Worm (Caenorhabditis elegans): Measurements from ENCODE around the gene kup-1.
A peak's percentile ranks its signal among the peaks of the same experiment; 100 is the strongest.

The kup-1 gene

DNA sequence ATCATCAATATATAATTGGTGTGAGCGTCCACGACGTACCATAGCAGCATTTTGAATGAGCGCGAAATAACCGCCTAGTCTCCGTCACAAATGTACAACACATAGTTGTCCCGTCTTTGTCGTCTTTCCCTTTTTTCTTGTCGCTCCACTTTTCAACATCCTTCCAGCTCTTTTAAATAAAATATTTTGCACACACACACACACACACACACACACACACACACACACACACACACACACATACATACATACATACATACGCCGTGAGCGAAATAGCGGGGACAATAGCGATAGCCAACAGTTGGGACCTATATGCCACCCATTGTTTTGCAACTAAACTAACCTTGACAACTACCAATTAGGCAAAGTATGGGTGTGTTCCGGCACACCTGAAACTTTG, 2.4 kb downstream of the kup-1 start:
- peak; percentile 4; the same call in 1 of the 2 replicates for TF ChIP-seq sox-2 (GFP tag; IDR thresholded peaks at IDR 0.05)
- no peak for TF ChIP-seq nhr-11 (tag; optimal IDR thresholded peaks at IDR 0.05)

DNA sequence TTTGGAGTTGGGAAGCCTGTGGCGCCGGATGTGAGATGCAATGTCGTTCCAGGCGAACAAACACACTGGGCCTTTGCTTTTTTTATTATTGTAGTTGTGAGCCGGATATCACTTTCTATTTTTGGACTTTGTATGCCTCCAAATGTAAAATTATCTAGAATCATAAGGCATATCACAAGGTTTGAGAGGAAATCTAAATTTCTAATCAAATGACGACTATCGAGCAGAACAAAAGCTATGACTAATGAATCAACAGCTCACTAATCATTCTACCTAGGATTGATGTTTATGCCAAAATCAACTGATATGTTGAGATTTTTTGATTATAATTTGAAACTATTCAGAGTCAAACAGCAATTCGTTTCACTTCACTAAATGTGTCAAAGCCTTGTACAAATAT, 2.8 kb downstream of the kup-1 start:
- TF ChIP-seq ceh-31 (tag; optimal IDR thresholded peaks at IDR 0.05), result no peak
- no peak for TF ChIP-seq ceh-19 (GFP tag; optimal IDR thresholded peaks at IDR 0.05)
- TF ChIP-seq ceh-34 (tag; optimal IDR thresholded peaks at IDR 0.05), result no peak
- TF ChIP-seq ceh-24 (tag; optimal IDR thresholded peaks at IDR 0.05), result no peak
- TF ChIP-seq fkh-6 (tag; optimal IDR thresholded peaks at IDR 0.05), result no peak
- no peak for TF ChIP-seq madf-2 (tag; optimal IDR thresholded peaks at IDR 0.05)
- TF ChIP-seq ceh-2 (tag; optimal IDR thresholded peaks at IDR 0.05), result no peak
- TF ChIP-seq unc-42 (tag; optimal IDR thresholded peaks at IDR 0.05), result no peak
- no peak for TF ChIP-seq ets-4 (tag; optimal IDR thresholded peaks at IDR 0.05)
- no peak for TF ChIP-seq pha-4 (tag; optimal IDR thresholded peaks at IDR 0.05)
- no peak for TF ChIP-seq tbx-7 (tag; optimal IDR thresholded peaks at IDR 0.05)
- TF ChIP-seq ceh-9 (tag; optimal IDR thresholded peaks at IDR 0.05), result no peak
- no peak for TF ChIP-seq ahr-1 (tag; optimal IDR thresholded peaks at IDR 0.05)
- no peak for TF ChIP-seq lim-6 (tag; optimal IDR thresholded peaks at IDR 0.05)
- TF ChIP-seq C08G9.2 (tag; optimal IDR thresholded peaks at IDR 0.05), result no peak
- TF ChIP-seq eyg-1 (tag; optimal IDR thresholded peaks at IDR 0.05), result no peak
- no peak for TF ChIP-seq sdc-2 (tag; optimal IDR thresholded peaks at IDR 0.05)

- TF ChIP-seq sox-2 (GFP tag; IDR thresholded peaks at IDR 0.05) (peak; percentile 18; the same call in 1 of the 2 replicates), ref-2 (tag; optimal IDR thresholded peaks at IDR 0.05) (no peak), ceh-31 (tag; optimal IDR thresholded peaks at IDR 0.05) (peak; percentile 20), unc-42 (tag; optimal IDR thresholded peaks at IDR 0.05) (peak; percentile 23), madf-2 (tag; optimal IDR thresholded peaks at IDR 0.05) (no peak)
These were observed 4.5 kb downstream of the kup-1 start for ce11 chrV:12036129-12036528.

DNA sequence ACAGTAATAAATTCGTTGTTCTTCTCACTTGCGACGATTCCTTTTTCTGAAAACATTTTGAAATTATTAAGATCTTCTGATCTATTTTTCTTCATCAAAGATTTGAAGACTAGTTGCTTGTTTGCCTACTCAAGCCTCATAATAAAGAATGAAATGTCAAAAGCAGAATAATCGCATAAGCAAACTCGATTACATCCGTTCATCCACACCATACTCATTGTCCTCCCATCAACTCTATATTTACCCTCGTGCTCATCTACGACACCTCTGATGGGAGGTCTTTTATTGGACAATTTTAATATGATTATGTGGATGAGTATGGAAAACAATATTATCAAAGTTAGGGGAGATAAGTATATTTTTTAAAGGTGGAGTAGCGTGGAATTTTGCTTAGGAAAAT, 6.8 kb downstream of the kup-1 start:
- TF ChIP-seq unc-42 (tag; optimal IDR thresholded peaks at IDR 0.05) (peak; percentile 62), elt-4 (tag; optimal IDR thresholded peaks at IDR 0.05) (no peak), pag-3 (tag; optimal IDR thresholded peaks at IDR 0.05; ENCODE audit: borderline replicate concordance) (no peak), hlh-6 (tag; optimal IDR thresholded peaks at IDR 0.05) (no peak), nhr-232 (tag; optimal IDR thresholded peaks at IDR 0.05) (no peak)

DNA sequence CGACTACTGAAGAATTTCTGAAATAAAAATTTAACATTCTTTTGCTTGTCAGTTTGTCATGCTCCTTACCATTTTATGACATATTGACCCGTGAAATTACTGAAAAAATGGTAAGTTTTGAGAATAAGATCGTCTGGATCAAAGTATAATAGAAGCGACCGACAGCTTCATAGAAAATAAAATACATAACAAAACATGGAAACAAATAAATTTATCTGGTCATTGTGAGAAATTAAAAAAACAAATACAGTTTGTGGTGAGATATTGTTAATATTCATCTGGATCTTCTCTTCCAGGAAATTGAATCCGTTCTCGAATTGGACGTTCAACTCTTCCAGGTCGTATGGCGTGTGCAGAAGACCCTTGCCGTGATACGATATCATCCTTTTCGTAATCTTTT, 8.6 kb downstream of the kup-1 start, which contains the start of gene pkc-1:
pkc-1 (minus strand) TSS at position 101 of the 400 bp plus-strand sequence.
- TF ChIP-seq ceh-9 (tag; optimal IDR thresholded peaks at IDR 0.05), result no peak
- no peak for TF ChIP-seq ceh-34 (tag; optimal IDR thresholded peaks at IDR 0.05)
- TF ChIP-seq T23F11.4 (GFP tag; optimal IDR thresholded peaks at IDR 0.05), result no peak
- no peak for TF ChIP-seq ceh-19 (GFP tag; optimal IDR thresholded peaks at IDR 0.05)
- no peak for TF ChIP-seq pqm-1 (tag; optimal IDR thresholded peaks at IDR 0.05)
- TF ChIP-seq Y22D7AL.16 (tag; optimal IDR thresholded peaks at IDR 0.05), result no peak
- TF ChIP-seq ref-2 (tag; optimal IDR thresholded peaks at IDR 0.05), result no peak
- no peak for TF ChIP-seq ceh-6 (GFP tag; optimal IDR thresholded peaks at IDR 0.05)

DNA sequence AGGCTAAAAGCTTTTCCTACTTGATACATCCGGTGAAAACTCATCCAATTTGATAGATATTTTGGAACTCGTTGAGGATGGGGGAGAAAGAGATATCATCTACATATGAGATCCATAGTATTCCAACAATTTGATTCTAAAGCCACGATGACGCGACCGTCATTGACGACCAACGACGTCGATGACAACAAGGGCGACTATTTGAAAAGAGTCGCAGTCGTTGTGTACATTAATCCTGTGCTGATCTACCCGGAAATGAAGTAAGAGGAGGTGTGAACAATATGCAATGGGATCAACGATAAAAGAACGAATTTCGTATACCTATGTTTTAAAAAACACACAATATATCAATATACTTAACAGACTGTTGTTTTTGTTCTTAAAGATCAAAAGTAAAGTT, 12.5 kb downstream of the kup-1 start:
- TF ChIP-seq pros-1 (tag; optimal IDR thresholded peaks at IDR 0.05) (no peak), ceh-6 (GFP tag; optimal IDR thresholded peaks at IDR 0.05) (no peak), T23F11.4 (GFP tag; optimal IDR thresholded peaks at IDR 0.05) (no peak), tbx-7 (tag; optimal IDR thresholded peaks at IDR 0.05) (no peak), mec-3 (tag; optimal IDR thresholded peaks at IDR 0.05; ENCODE audit: borderline replicate concordance) (no peak), fkh-6 (tag; optimal IDR thresholded peaks at IDR 0.05) (no peak), pat-9 (tag; optimal IDR thresholded peaks at IDR 0.05) (no peak), nhr-232 (tag; optimal IDR thresholded peaks at IDR 0.05) (no peak), sdc-2 (tag; optimal IDR thresholded peaks at IDR 0.05) (no peak), pag-3 (tag; optimal IDR thresholded peaks at IDR 0.05; ENCODE audit: borderline replicate concordance) (no peak), ceh-31 (tag; optimal IDR thresholded peaks at IDR 0.05) (no peak), elt-2 (tag; optimal IDR thresholded peaks at IDR 0.05) (no peak), ceh-2 (tag; optimal IDR thresholded peaks at IDR 0.05) (no peak), pqm-1 (tag; optimal IDR thresholded peaks at IDR 0.05) (no peak)

All from whole organism, late embryonic.